Fruit fly (Drosophila melanogaster) whole organism, pupa: ENCODE data around the gene Pglym87.

Experiments used
- CG10348 ChIP-seq: fragments of 200-800 bp; sonication (Bioruptor generic); IDR thresholded peaks from 2 replicates; pipeline ENCODE4 v1.3.6; 2022; ENCODE audit warnings: missing biosample characterization, missing genetic modification characterization
- CG12605 ChIP-seq: fragments of 200-800 bp; sonication (Bioruptor generic); IDR thresholded peaks from 2 replicates; pipeline ENCODE4 v1.3.6; 2022; ENCODE audit warnings: missing biosample characterization, missing genetic modification characterization
- CG13204 ChIP-seq: fragments of 200-800 bp; sonication (Bioruptor generic); optimal IDR thresholded peaks from 2 replicates; lab custom pipeline; 2018; ENCODE audit warnings: missing biosample characterization, mild to moderate bottlenecking, missing genetic modification characterization, moderate library complexity
- CG14655 ChIP-seq: fragments of 200-800 bp; sonication (Bioruptor generic); optimal IDR thresholded peaks from 3 replicates; lab custom pipeline; 2017; ENCODE audit warnings: mild to moderate bottlenecking, missing biosample characterization, missing genetic modification reagents, missing genetic modification characterization
- CG15710 ChIP-seq: fragments of 200-800 bp; sonication (Bioruptor generic); optimal IDR thresholded peaks from 2 replicates; lab custom pipeline; 2018; ENCODE audit warnings: missing biosample characterization, mild to moderate bottlenecking, missing genetic modification characterization, moderate library complexity
- CG17806 ChIP-seq: fragments of 200-800 bp; sonication (Bioruptor generic); optimal IDR thresholded peaks from 2 replicates; lab custom pipeline; 2018; ENCODE audit warnings: missing biosample characterization, mild to moderate bottlenecking, missing genetic modification characterization, moderate library complexity
- CG32121 ChIP-seq: fragments of 200-800 bp; sonication (Bioruptor generic); IDR thresholded peaks from 2 replicates; pipeline ENCODE4 v1.3.6; 2022; ENCODE audit warnings: missing biosample characterization, missing genetic modification characterization
- CG34367 ChIP-seq: fragments of 200-800 bp; sonication (Bioruptor generic); optimal IDR thresholded peaks from 2 replicates; lab custom pipeline; 2018; ENCODE audit warnings: missing biosample characterization, mild to moderate bottlenecking, missing genetic modification characterization
- CG4496 ChIP-seq: fragments of 200-800 bp; sonication (Bioruptor generic); IDR thresholded peaks from 3 replicates; pipeline ENCODE4 v1.3.6; 2022; ENCODE audit warnings: missing biosample characterization, missing genetic modification characterization
- CG8159 ChIP-seq: fragments of 200-800 bp; sonication (Bioruptor generic); optimal IDR thresholded peaks from 3 replicates; lab custom pipeline; 2018; ENCODE audit warnings: missing biosample characterization, mild to moderate bottlenecking, missing genetic modification characterization, moderate library complexity
- CG8301 ChIP-seq: fragments of 200-800 bp; sonication (Bioruptor generic); optimal IDR thresholded peaks from 2 replicates; lab custom pipeline; 2018; ENCODE audit warnings: missing biosample characterization, mild to moderate bottlenecking, missing genetic modification characterization
- CG9948 ChIP-seq: fragments of 200-800 bp; sonication (Bioruptor generic); optimal IDR thresholded peaks from 2 replicates; lab custom pipeline; 2018; ENCODE audit warnings: missing biosample characterization, mild to moderate bottlenecking, missing genetic modification characterization, moderate library complexity
- D1 ChIP-seq: fragments of 200-800 bp; sonication (Bioruptor generic); optimal IDR thresholded peaks from 2 replicates; lab custom pipeline; 2018; ENCODE audit warnings: missing biosample characterization, mild to moderate bottlenecking, missing genetic modification characterization, moderate library complexity
- EcR ChIP-seq: fragments of 200-800 bp; sonication (Bioruptor generic); optimal IDR thresholded peaks from 3 replicates; lab custom pipeline; 2019; ENCODE audit warnings: missing biosample characterization, missing genetic modification characterization, mild to moderate bottlenecking, moderate library complexity, missing genetic modification reagents
- Ets98B ChIP-seq: fragments of 200-800 bp; sonication (Bioruptor generic); IDR thresholded peaks from 2 replicates; pipeline ENCODE4 v1.3.6; 2022; ENCODE audit warnings: missing biosample characterization, missing genetic modification characterization
- Pif1A ChIP-seq: fragments of 200-800 bp; sonication (Bioruptor generic); optimal IDR thresholded peaks from 3 replicates; lab custom pipeline; 2016; ENCODE audit warnings: missing biosample characterization, missing genetic modification characterization
- Pif1B ChIP-seq: fragments of 200-800 bp; sonication (Bioruptor generic); optimal IDR thresholded peaks from 3 replicates; lab custom pipeline; 2016; ENCODE audit warnings: missing biosample characterization, missing genetic modification characterization
- Snoo ChIP-seq: fragments of 200-800 bp; sonication (Bioruptor generic); optimal IDR thresholded peaks from 3 replicates; lab custom pipeline; 2017; ENCODE audit warnings: missing biosample characterization, mild to moderate bottlenecking, missing genetic modification characterization, inconsistent platforms
- fd96Ca ChIP-seq: fragments of 200-800 bp; sonication (Bioruptor generic); IDR thresholded peaks from 3 replicates; pipeline ENCODE4 v1.3.6; 2022; ENCODE audit warnings: missing biosample characterization, missing genetic modification characterization
- gl ChIP-seq: fragments of 200-800 bp; sonication (Bioruptor generic); optimal IDR thresholded peaks from 2 replicates; lab custom pipeline; 2018; ENCODE audit warnings: missing biosample characterization, mild to moderate bottlenecking, missing genetic modification characterization
- rn ChIP-seq: fragments of 200-800 bp; sonication (Bioruptor generic); IDR thresholded peaks from 2 replicates; pipeline ENCODE4 v1.3.6; 2022; ENCODE audit warnings: missing biosample characterization, missing genetic modification characterization

Pglym87 gene

DNA sequence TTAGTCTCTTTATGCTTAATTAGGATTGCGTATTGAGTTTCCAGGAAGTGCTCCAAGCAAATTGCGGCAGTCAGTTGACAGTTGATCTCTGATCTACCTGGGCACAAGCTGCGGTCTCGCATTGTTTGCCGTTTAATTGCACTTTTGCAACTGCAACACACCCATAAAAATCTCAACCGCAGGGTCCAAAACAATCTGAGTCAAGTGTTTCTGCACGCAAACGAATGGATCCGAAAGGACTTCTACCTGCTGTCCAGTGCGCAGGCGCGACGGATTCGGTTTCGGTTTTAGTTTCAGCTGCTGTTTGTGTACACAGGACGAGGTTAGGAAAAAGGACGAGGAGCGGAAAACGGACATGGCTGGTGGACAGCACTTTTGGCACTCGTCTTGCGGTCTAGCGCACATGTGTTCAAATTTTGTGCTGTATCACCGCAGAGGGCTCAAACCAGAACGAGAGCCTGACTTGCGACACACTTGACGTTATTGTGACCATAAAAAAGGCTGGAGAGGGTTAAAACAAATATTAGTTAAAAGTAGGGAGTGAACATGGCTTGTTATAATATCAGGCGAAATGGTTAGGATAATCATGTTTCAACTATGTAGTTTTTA, 20.0 kb upstream of the Pglym87 start:
- no peak for TF ChIP-seq CG4496 (GFP tag; lab: Robert Waterston, UW)
- no peak for TF ChIP-seq rn (GFP tag; lab: Robert Waterston, UW)
- no peak for TF ChIP-seq CG8301 (tag; lab: Kevin White, UChicago)
- no peak for TF ChIP-seq CG9948 (tag; lab: Kevin White, UChicago)
- no peak for TF ChIP-seq fd96Ca
- TF ChIP-seq Ets98B (GFP tag; lab: Robert Waterston, UW): no peak
- TF ChIP-seq gl (tag; lab: Kevin White, UChicago): no peak
- no peak for TF ChIP-seq Pif1A
- no peak for TF ChIP-seq CG12605 (GFP tag; lab: Robert Waterston, UW)
- TF ChIP-seq D1: no peak
- TF ChIP-seq CG13204: no peak
- no peak for TF ChIP-seq CG14655 (GFP tag; lab: Kevin White, UChicago)
- TF ChIP-seq CG17806 (tag; lab: Kevin White, UChicago): no peak
- TF ChIP-seq CG15710 (tag; lab: Kevin White, UChicago): no peak
- no peak for TF ChIP-seq CG34367 (tag; lab: Kevin White, UChicago)
- TF ChIP-seq CG32121 (GFP tag; lab: Robert Waterston, UW): no peak

dm6 chr3R:12251534-12251933, 19.0 kb upstream of the Pglym87 start:
- no peak for TF ChIP-seq rn (GFP tag; lab: Robert Waterston, UW)
- no peak for TF ChIP-seq CG8301 (tag; lab: Kevin White, UChicago)
- TF ChIP-seq, all 21 proteins: peak for 0

- TF ChIP-seq gl (tag; lab: Kevin White, UChicago): no peak
- TF ChIP-seq Pif1A: no peak
- no peak for TF ChIP-seq Ets98B (GFP tag; lab: Robert Waterston, UW)
- TF ChIP-seq CG12605 (GFP tag; lab: Robert Waterston, UW): no peak
- no peak for TF ChIP-seq EcR (GFP tag; lab: Kevin White, UChicago)
- TF ChIP-seq CG8301 (tag; lab: Kevin White, UChicago): no peak
- no peak for TF ChIP-seq CG4496 (GFP tag; lab: Robert Waterston, UW)
- no peak for TF ChIP-seq CG13204
- TF ChIP-seq fd96Ca: no peak
- TF ChIP-seq Snoo (tag; lab: Kevin White, UChicago): no peak
- no peak for TF ChIP-seq rn (GFP tag; lab: Robert Waterston, UW)
- TF ChIP-seq CG34367 (tag; lab: Kevin White, UChicago): no peak
- TF ChIP-seq CG8159 (tag; lab: Kevin White, UChicago): no peak
- no peak for TF ChIP-seq CG17806 (tag; lab: Kevin White, UChicago)
- TF ChIP-seq, all 21 proteins: peak for 0
These were observed 17.7 kb upstream of the Pglym87 start for dm6 chr3R:12250204-12250603.

DNA sequence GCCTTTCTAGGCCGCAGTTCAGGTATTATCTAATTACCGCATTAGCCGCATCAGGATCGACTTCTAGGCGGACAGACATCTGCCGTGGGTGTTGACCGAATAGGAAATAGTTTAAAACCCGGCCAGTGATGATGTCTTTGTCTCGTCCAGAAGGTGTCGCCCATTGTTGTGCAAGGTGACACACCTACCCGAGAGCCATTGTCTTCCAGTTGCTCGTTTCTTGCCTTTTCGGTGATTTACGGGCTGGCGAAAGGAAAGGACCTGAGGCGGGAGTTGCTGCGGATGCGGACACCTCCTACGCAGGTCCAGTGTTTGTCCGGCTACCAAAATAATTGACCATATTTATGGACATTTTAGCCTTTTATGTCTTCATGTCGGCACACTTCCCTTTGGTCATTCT, 15.7 kb upstream of the Pglym87 start:
- TF ChIP-seq Pif1A: no peak
- TF ChIP-seq CG8159 (tag; lab: Kevin White, UChicago): no peak
- TF ChIP-seq CG8301 (tag; lab: Kevin White, UChicago): no peak
- TF ChIP-seq CG17806 (tag; lab: Kevin White, UChicago): no peak
- no peak for TF ChIP-seq CG9948 (tag; lab: Kevin White, UChicago)
- no peak for TF ChIP-seq CG10348 (GFP tag; lab: Robert Waterston, UW)
- TF ChIP-seq CG13204: no peak
- no peak for TF ChIP-seq CG14655 (GFP tag; lab: Kevin White, UChicago)
- no peak for TF ChIP-seq CG32121 (GFP tag; lab: Robert Waterston, UW)
- TF ChIP-seq fd96Ca: no peak
- TF ChIP-seq Snoo (tag; lab: Kevin White, UChicago): no peak
- TF ChIP-seq Ets98B (GFP tag; lab: Robert Waterston, UW): no peak
- no peak for TF ChIP-seq gl (tag; lab: Kevin White, UChicago)
- TF ChIP-seq rn (GFP tag; lab: Robert Waterston, UW): no peak
- no peak for TF ChIP-seq Pif1B (GFP tag; lab: Kevin White, UChicago)
- no peak for TF ChIP-seq D1
- TF ChIP-seq CG12605 (GFP tag; lab: Robert Waterston, UW): no peak
- no peak for TF ChIP-seq CG4496 (GFP tag; lab: Robert Waterston, UW)

dm6 chr3R:12244468-12245060, 12.0 kb upstream of the Pglym87 start:
- TF ChIP-seq CG14655 (GFP tag; lab: Kevin White, UChicago): no peak
- peak; percentile 31; the same call in 1 of the 3 replicates for TF ChIP-seq CG4496 (GFP tag; lab: Robert Waterston, UW)
- TF ChIP-seq EcR (GFP tag; lab: Kevin White, UChicago): no peak
- TF ChIP-seq fd96Ca: peak; percentile 52; the same call in 1 of the 3 replicates
- no peak for TF ChIP-seq CG10348 (GFP tag; lab: Robert Waterston, UW)
- TF ChIP-seq CG12605 (GFP tag; lab: Robert Waterston, UW): no peak
- peak; percentile 16 for TF ChIP-seq CG13204
- TF ChIP-seq rn (GFP tag; lab: Robert Waterston, UW): no peak
- TF ChIP-seq Pif1A: no peak

dm6 chr3R:12239166-12239565, 6.6 kb upstream of the Pglym87 start, which contains the start of gene Cyp313a3:
Gene Cyp313a3 (minus strand): TSS chr3R:12239266.
- TF ChIP-seq CG8159 (tag; lab: Kevin White, UChicago): no peak
- no peak for TF ChIP-seq CG10348 (GFP tag; lab: Robert Waterston, UW)
- TF ChIP-seq CG4496 (GFP tag; lab: Robert Waterston, UW): no peak
